Fruit fly (Drosophila melanogaster): ENCODE measurements around the gene del.

del gene

dm6 chr2L:21108759-21109282 is 39.5 kb downstream of the del start:
- TF ChIP-seq wek (GFP tag; optimal IDR thresholded peaks at IDR 0.05): no peak
- TF ChIP-seq CG10959 (GFP tag; IDR thresholded peaks at IDR 0.05): peak; percentile 58
- TF ChIP-seq CG9727 (GFP tag; optimal IDR thresholded peaks at IDR 0.05): peak; percentile 87
- TF ChIP-seq tap (tag; optimal IDR thresholded peaks at IDR 0.05): no peak
- TF ChIP-seq CG7839 (tag; optimal IDR thresholded peaks at IDR 0.05): peak; percentile 72
- peak; percentile 69 for TF ChIP-seq CG14710 (tag; optimal IDR thresholded peaks at IDR 0.05)
- peak; percentile 31 for TF ChIP-seq Camta (GFP tag; optimal IDR thresholded peaks at IDR 0.05)
- TF ChIP-seq CG31224 (GFP tag; IDR thresholded peaks at IDR 0.05): no peak
- TF ChIP-seq nmo (GFP tag; optimal IDR thresholded peaks at IDR 0.05): peak; percentile 85
- TF ChIP-seq fru (optimal IDR thresholded peaks at IDR 0.05): no peak
- TF ChIP-seq zfh2 (GFP tag; optimal IDR thresholded peaks at IDR 0.05): peak; percentile 6
- no peak for TF ChIP-seq CG9437 (GFP tag; optimal IDR thresholded peaks at IDR 0.05)
- TF ChIP-seq CG18476 (GFP tag; optimal IDR thresholded peaks at IDR 0.05): peak; percentile 64
- TF ChIP-seq CG33557 (GFP tag; optimal IDR thresholded peaks at IDR 0.05): peak; percentile 56
- no peak for TF ChIP-seq ro (GFP tag; IDR thresholded peaks at IDR 0.05)
- 0 out of 3 replicates have a peak, but pooled peaks have one; percentile 9 for TF ChIP-seq Aef1 (GFP tag; IDR thresholded peaks at IDR 0.05)
- TF ChIP-seq CG13775 (GFP tag; optimal IDR thresholded peaks at IDR 0.05): peak; percentile 67
- no peak for TF ChIP-seq CG7745 (tag; optimal IDR thresholded peaks at IDR 0.05)
- peak; percentile 67; the same call in 2 of the 3 replicates for TF ChIP-seq dysf (GFP tag; IDR thresholded peaks at IDR 0.05)
- no peak for TF ChIP-seq ind (GFP tag; optimal IDR thresholded peaks at IDR 0.05)
- TF ChIP-seq pzg (GFP tag; optimal IDR thresholded peaks at IDR 0.05): no peak
- peak; percentile 36 for TF ChIP-seq Lhr (GFP tag; optimal IDR thresholded peaks at IDR 0.05)
- TF ChIP-seq Doc2 (GFP tag; IDR thresholded peaks at IDR 0.05): no peak
- TF ChIP-seq CG13894 (tag; optimal IDR thresholded peaks at IDR 0.05): no peak
- TF ChIP-seq CG8388 (GFP tag; optimal IDR thresholded peaks at IDR 0.05): peak; percentile 78
- TF ChIP-seq CG33213 (GFP tag; optimal IDR thresholded peaks at IDR 0.05): peak; percentile 49
- no peak for TF ChIP-seq h (optimal IDR thresholded peaks at IDR 0.05)
- peak; percentile 43 for TF ChIP-seq gsb-n (tag; optimal IDR thresholded peaks at IDR 0.05)
- peak; percentile 65 for TF ChIP-seq CG15269 (tag; optimal IDR thresholded peaks at IDR 0.05)
- peak; percentile 43 for TF ChIP-seq CG10147 (GFP tag; optimal IDR thresholded peaks at IDR 0.05)
- TF ChIP-seq hkb (optimal IDR thresholded peaks at IDR 0.05): no peak
- peak; percentile 69 for TF ChIP-seq hkb (GFP tag; IDR thresholded peaks at IDR 0.05)
- TF ChIP-seq CG17186 (GFP tag; optimal IDR thresholded peaks at IDR 0.05): no peak
- peak; percentile 27; the same call in 1 of the 3 replicates for TF ChIP-seq croc (GFP tag; conservative IDR thresholded peaks at IDR 0.05)
- peak; percentile 6 for TF ChIP-seq CG6813 (GFP tag; optimal IDR thresholded peaks at IDR 0.05)
- TF ChIP-seq CG8478 (optimal IDR thresholded peaks at IDR 0.05): no peak
- no peak for TF ChIP-seq CG1024 (GFP tag; IDR thresholded peaks at IDR 0.05)
- TF ChIP-seq Dfd (GFP tag; optimal IDR thresholded peaks at IDR 0.05): no peak
- peak; percentile 52 for TF ChIP-seq bcd (GFP tag; optimal IDR thresholded peaks at IDR 0.05)
- peak; percentile 41 for TF ChIP-seq CG3838 (GFP tag; optimal IDR thresholded peaks at IDR 0.05)
- TF ChIP-seq CG1602 (GFP tag; optimal IDR thresholded peaks at IDR 0.05): peak; percentile 33
- TF ChIP-seq CG11247 (GFP tag; IDR thresholded peaks at IDR 0.05): no peak
- peak; percentile 48 for TF ChIP-seq cato (GFP tag; optimal IDR thresholded peaks at IDR 0.05; ENCODE audit: borderline replicate concordance)
- peak; percentile 55 for TF ChIP-seq CG15696 (tag; optimal IDR thresholded peaks at IDR 0.05)
- TF ChIP-seq CG11723 (GFP tag; optimal IDR thresholded peaks at IDR 0.05): peak; percentile 37
- TF ChIP-seq CG11504 (tag; optimal IDR thresholded peaks at IDR 0.05): peak; percentile 86
- no peak for TF ChIP-seq CG14667 (GFP tag; IDR thresholded peaks at IDR 0.05)
- no peak for TF ChIP-seq ase (GFP tag; IDR thresholded peaks at IDR 0.05)
- peak; percentile 65 for TF ChIP-seq shn (GFP tag; optimal IDR thresholded peaks at IDR 0.05)
- TF ChIP-seq chif (GFP tag; optimal IDR thresholded peaks at IDR 0.05): peak; percentile 16 to 72
- no peak for TF ChIP-seq Neu2 (GFP tag; optimal IDR thresholded peaks at IDR 0.05; ENCODE audit: borderline replicate concordance)
- TF ChIP-seq CG15073 (GFP tag; optimal IDR thresholded peaks at IDR 0.05): no peak
